Fruit fly (Drosophila melanogaster) whole organism, embryonic: ENCODE data around the gene CG44090.

Experiments
- CG10543 ChIP-seq: fragments of 200-800 bp; sonication (Bioruptor generic); optimal IDR thresholded peaks from 3 replicates; lab custom pipeline; 2017; ENCODE audit warnings: missing biosample characterization, mild to moderate bottlenecking, missing genetic modification characterization, moderate library complexity
- CG11696 ChIP-seq: fragments of 200-800 bp; sonication (Bioruptor generic); IDR thresholded peaks from 2 replicates; pipeline ENCODE4 v1.3.6; 2022; ENCODE audit warnings: missing biosample characterization, missing genetic modification characterization
- CG12219 ChIP-seq: fragments of 200-800 bp; sonication (Bioruptor generic); optimal IDR thresholded peaks from 3 replicates; lab custom pipeline; 2018; ENCODE audit warnings: missing biosample characterization, mild to moderate bottlenecking, missing genetic modification characterization
- CG12299 ChIP-seq: fragments of 200-800 bp; sonication (Bioruptor generic); optimal IDR thresholded peaks from 2 replicates; lab custom pipeline; 2018; ENCODE audit warnings: missing biosample characterization, mild to moderate bottlenecking, missing genetic modification characterization
- CG1233 ChIP-seq: fragments of 200-800 bp; sonication (Bioruptor generic); optimal IDR thresholded peaks from 4 replicates; lab custom pipeline; 2018; ENCODE audit warnings: missing biosample characterization, mild to moderate bottlenecking, missing genetic modification characterization
- CG12942 ChIP-seq: fragments of 200-800 bp; sonication (Bioruptor generic); optimal IDR thresholded peaks from 3 replicates; lab custom pipeline; 2016; ENCODE audit warnings: missing biosample characterization, missing genetic modification characterization
- CG15601 ChIP-seq: fragments of 200-800 bp; sonication (Bioruptor generic); optimal IDR thresholded peaks from 3 replicates; lab custom pipeline; 2019; ENCODE audit warnings: missing biosample characterization, mild to moderate bottlenecking, missing genetic modification characterization, moderate library complexity
- CG16779 ChIP-seq: fragments of 200-800 bp; sonication (Bioruptor generic); IDR thresholded peaks from 2 replicates; pipeline ENCODE4 v1.3.6; 2022; ENCODE audit warnings: missing biosample characterization, missing genetic modification characterization
- CG16813 ChIP-seq: fragments of 200-800 bp; sonication (Bioruptor generic); IDR thresholded peaks from 3 replicates; pipeline ENCODE4 v1.3.6; 2022; ENCODE audit warnings: missing biosample characterization, missing genetic modification characterization; ENCODE audit not compliant: partially characterized antibody
- CG31224 ChIP-seq: fragments of 200-800 bp; sonication (Bioruptor generic); IDR thresholded peaks from 2 replicates; pipeline ENCODE4 v1.3.6; 2022; ENCODE audit warnings: missing biosample characterization, missing genetic modification characterization
- CG32767 ChIP-seq: fragments of 200-800 bp; sonication (Bioruptor generic); IDR thresholded peaks from 2 replicates; pipeline ENCODE4 v1.3.6; 2022; ENCODE audit warnings: missing biosample characterization, missing genetic modification characterization
- CG7372 ChIP-seq: fragments of 200-800 bp; sonication (Bioruptor generic); IDR thresholded peaks from 2 replicates; pipeline ENCODE4 v1.3.6; 2022; ENCODE audit warnings: missing biosample characterization, missing genetic modification characterization
- CG7839 ChIP-seq: fragments of 200-800 bp; sonication (Bioruptor generic); optimal IDR thresholded peaks from 3 replicates; lab custom pipeline; 2018; ENCODE audit warnings: missing biosample characterization, mild to moderate bottlenecking, missing genetic modification characterization, moderate library complexity
- CG7987 ChIP-seq: fragments of 200-800 bp; sonication (Bioruptor generic); optimal IDR thresholded peaks from 2 replicates; lab custom pipeline; 2018; ENCODE audit warnings: missing biosample characterization, mild to moderate bottlenecking, missing genetic modification characterization, moderate library complexity
- CG8281 ChIP-seq: fragments of 200-800 bp; sonication (Bioruptor generic); optimal IDR thresholded peaks from 2 replicates; lab custom pipeline; 2018; ENCODE audit warnings: missing biosample characterization, mild to moderate bottlenecking, missing genetic modification characterization, moderate library complexity
- CG9609 ChIP-seq: fragments of 200-800 bp; sonication (Bioruptor generic); optimal IDR thresholded peaks from 3 replicates; lab custom pipeline; 2016; ENCODE audit warnings: missing biosample characterization, missing genetic modification characterization
- CG9932 ChIP-seq: fragments of 200-800 bp; sonication (Bioruptor generic); IDR thresholded peaks from 2 replicates; pipeline ENCODE4 v1.3.6; 2022; ENCODE audit warnings: missing biosample characterization, missing genetic modification characterization
- Dfd ChIP-seq, 2 experiments: fragments of >200 bp; optimal IDR thresholded peaks; 2 replicates each; lab custom pipeline; 2017; ENCODE audit warnings: missing biosample characterization in 2 of 2, missing genetic modification characterization in 2 of 2
- Fer3 ChIP-seq: fragments of 200-800 bp; sonication (Bioruptor generic); optimal IDR thresholded peaks from 2 replicates; lab custom pipeline; 2018; ENCODE audit warnings: missing biosample characterization, mild to moderate bottlenecking, missing genetic modification characterization, moderate library complexity
- Gug ChIP-seq: fragments of 200-800 bp; sonication (Bioruptor generic); IDR thresholded peaks from 4 replicates; pipeline ENCODE4 v1.3.6; 2022; ENCODE audit warnings: missing biosample characterization, missing genetic modification characterization
- Nf-YC ChIP-seq: fragments of 200-800 bp; optimal IDR thresholded peaks from 3 replicates; lab custom pipeline; 2019; ENCODE audit warnings: missing biosample characterization, mild to moderate bottlenecking, missing genetic modification characterization, moderate library complexity
- Pdp1 ChIP-seq, 2 experiments: fragments of 200-800 bp; sonication (Bioruptor generic); optimal IDR thresholded peaks; 3 replicates each; lab custom pipeline; 2016; ENCODE audit warnings: missing biosample characterization in 2 of 2, missing genetic modification characterization in 2 of 2, mild to moderate bottlenecking in 1 of 2, moderate library complexity in 1 of 2
- Sin3A ChIP-seq: fragments of >200 bp; optimal IDR thresholded peaks from 2 replicates; lab custom pipeline; 2018
- Sox100B ChIP-seq: fragments of 200-800 bp; sonication (Bioruptor generic); optimal IDR thresholded peaks from 3 replicates; lab custom pipeline; 2018; ENCODE audit warnings: missing biosample characterization, mild to moderate bottlenecking, missing genetic modification characterization
- Tbp ChIP-seq: fragments of >200 bp; optimal IDR thresholded peaks from 2 replicates; lab custom pipeline; 2018; ENCODE audit warnings: missing biosample characterization, missing genetic modification characterization
- ato ChIP-seq: fragments of 200-800 bp; sonication (Bioruptor generic); IDR thresholded peaks from 2 replicates; pipeline ENCODE4 v1.3.6; 2022; ENCODE audit warnings: missing biosample characterization, missing genetic modification characterization; ENCODE audit not compliant: partially characterized antibody
- cad ChIP-seq: fragments of >200 bp; optimal IDR thresholded peaks from 2 replicates; lab custom pipeline; 2017; ENCODE audit warnings: missing biosample characterization, missing genetic modification characterization
- dan ChIP-seq: fragments of 200-800 bp; sonication (Bioruptor generic); IDR thresholded peaks from 2 replicates; pipeline ENCODE4 v1.3.6; 2022; ENCODE audit warnings: missing biosample characterization, missing genetic modification characterization
- dm ChIP-seq: fragments of 200-800 bp; sonication (Bioruptor generic); optimal IDR thresholded peaks from 3 replicates; lab custom pipeline; 2016; ENCODE audit warnings: missing biosample characterization, missing genetic modification characterization
- dmrt11E ChIP-seq: fragments of 200-800 bp; sonication (Bioruptor generic); optimal IDR thresholded peaks from 3 replicates; lab custom pipeline; 2018; ENCODE audit warnings: missing biosample characterization, mild to moderate bottlenecking, missing genetic modification characterization, moderate library complexity
- eve ChIP-seq, 2 experiments: fragments of >200 bp; optimal IDR thresholded peaks; 2 replicates each; lab custom pipeline; 2017; ENCODE audit warnings: missing biosample characterization in 2 of 2, missing genetic modification characterization in 2 of 2
- fu2 ChIP-seq: fragments of 200-800 bp; sonication (Bioruptor generic); optimal IDR thresholded peaks from 2 replicates; lab custom pipeline; 2016; ENCODE audit warnings: missing biosample characterization, missing genetic modification characterization
- hkb ChIP-seq, 2 experiments: fragments of 200-800 bp in 1 of 2; fragments of >200 bp in 1 of 2; sonication (Bioruptor generic) in 1 of 2; IDR thresholded peaks in 1 of 2; optimal IDR thresholded peaks in 1 of 2; 2 replicates each; pipeline versions ENCODE4 v1.3.6 to Lab custom; 2017 to 2022; ENCODE audit warnings: missing biosample characterization in 1 of 2, missing genetic modification characterization in 1 of 2
- kay ChIP-seq: fragments of 200-800 bp; sonication (Bioruptor generic); optimal IDR thresholded peaks from 2 replicates; lab custom pipeline; 2016; ENCODE audit warnings: missing biosample characterization, missing genetic modification characterization
- maf-S ChIP-seq: fragments of 200-800 bp; sonication (Bioruptor generic); optimal IDR thresholded peaks from 2 replicates; lab custom pipeline; 2016; ENCODE audit warnings: missing biosample characterization, missing genetic modification characterization
- nmo ChIP-seq: fragments of 200-800 bp; sonication (Bioruptor generic); optimal IDR thresholded peaks from 2 replicates; lab custom pipeline; 2018; ENCODE audit warnings: missing biosample characterization, mild to moderate bottlenecking, missing genetic modification characterization, moderate library complexity
- salm ChIP-seq: fragments of 200-800 bp; sonication (Bioruptor generic); optimal IDR thresholded peaks from 2 replicates; lab custom pipeline; 2018; ENCODE audit warnings: missing biosample characterization, mild to moderate bottlenecking, missing genetic modification characterization
- schlank ChIP-seq: fragments of 200-800 bp; sonication (Bioruptor generic); optimal IDR thresholded peaks from 2 replicates; lab custom pipeline; 2018; ENCODE audit warnings: missing biosample characterization, mild to moderate bottlenecking, missing genetic modification characterization
- sd ChIP-seq: fragments of 200-800 bp; sonication (Bioruptor generic); optimal IDR thresholded peaks from 3 replicates; lab custom pipeline; 2018; ENCODE audit warnings: missing biosample characterization, mild to moderate bottlenecking, missing genetic modification characterization, moderate library complexity
- unc-4 ChIP-seq: fragments of 200-800 bp; sonication (Bioruptor generic); IDR thresholded peaks from 2 replicates; pipeline ENCODE4 v1.3.6; 2022; ENCODE audit warnings: missing biosample characterization, missing genetic modification characterization; ENCODE audit not compliant: partially characterized antibody
- wor ChIP-seq: fragments of 200-800 bp; sonication (Bioruptor generic); IDR thresholded peaks from 2 replicates; pipeline ENCODE4 v1.3.6; 2022; ENCODE audit warnings: missing biosample characterization, missing genetic modification characterization

The CG44090 gene

dm6 chr3R:17410808-17411207 lies 23.4 kb downstream of the CG44090 start, which contains the start of gene CG5863 (continued):
- TF ChIP-seq schlank (tag; lab: Kevin White, UChicago): no peak
- TF ChIP-seq, all 482 proteins: peak for 0

- TF ChIP-seq CG16779 (GFP tag; lab: Robert Waterston, UW): no peak
- TF ChIP-seq CG16813 (GFP tag; lab: Robert Waterston, UW): no peak
- no peak for TF ChIP-seq CG12299 (tag; lab: Kevin White, UChicago)
- TF ChIP-seq CG12219 (GFP tag; lab: Kevin White, UChicago): no peak
- TF ChIP-seq Dfd (GFP tag; optimal IDR thresholded peaks at IDR 0.05; lab: Kevin White, UChicago): no peak
- TF ChIP-seq Sox100B (GFP tag; lab: Kevin White, UChicago): no peak
- TF ChIP-seq CG15601: no peak
- no peak for TF ChIP-seq Tbp
- no peak for TF ChIP-seq CG32767 (GFP tag; lab: Robert Waterston, UW)
- TF ChIP-seq fu2 (GFP tag; lab: Kevin White, UChicago): no peak
- no peak for TF ChIP-seq CG7839 (tag; lab: Kevin White, UChicago)
- TF ChIP-seq, all 482 proteins: peak for 0
These were observed 24.9 kb downstream of the CG44090 start, which contains the start of gene CG5860 for dm6 chr3R:17409319-17409718. Gene CG5860, plus strand, starts transcription at chr3R:17409619.

- no peak for TF ChIP-seq CG31224
- TF ChIP-seq nmo: no peak
- no peak for TF ChIP-seq CG12942 (GFP tag; lab: Kevin White, UChicago)
- no peak for TF ChIP-seq CG11696 (GFP tag; lab: Robert Waterston, UW)
- TF ChIP-seq CG9932: no peak
- TF ChIP-seq eve (GFP tag; optimal IDR thresholded peaks at IDR 0.05; lab: Kevin White, UChicago): no peak
- TF ChIP-seq CG7987: no peak
- no peak for TF ChIP-seq wor (GFP tag; lab: Robert Waterston, UW)
- no peak for TF ChIP-seq Fer3 (tag; lab: Kevin White, UChicago)
- TF ChIP-seq salm: no peak
- TF ChIP-seq Gug: no peak
- TF ChIP-seq ato: no peak
These were observed 26.7 kb downstream of the CG44090 start, which contains the start of gene CG17283 for dm6 chr3R:17407576-17407975. Gene CG17283, plus strand, starts transcription at chr3R:17407876.

- no peak for TF ChIP-seq dmrt11E (tag; lab: Kevin White, UChicago)
- TF ChIP-seq unc-4 (GFP tag; lab: Robert Waterston, UW): no peak
- TF ChIP-seq CG1233 (GFP tag; lab: Kevin White, UChicago): no peak
- TF ChIP-seq Nf-YC (tag; lab: Kevin White, UChicago): no peak
- no peak for TF ChIP-seq kay
- no peak for TF ChIP-seq sd
- TF ChIP-seq maf-S (GFP tag; lab: Kevin White, UChicago): no peak
- TF ChIP-seq Sin3A (lab: Kevin White, UChicago): no peak
- no peak for TF ChIP-seq cad (GFP tag; lab: Kevin White, UChicago)
- TF ChIP-seq CG8281 (tag; lab: Kevin White, UChicago): no peak
- TF ChIP-seq hkb (optimal IDR thresholded peaks at IDR 0.05; lab: Kevin White, UChicago): no peak
- TF ChIP-seq hkb (GFP tag; IDR thresholded peaks at IDR 0.05; lab: Robert Waterston, UW): no peak
- TF ChIP-seq CG10543 (GFP tag; lab: Kevin White, UChicago): no peak
- TF ChIP-seq dm (GFP tag; lab: Kevin White, UChicago): no peak
- TF ChIP-seq CG7372 (GFP tag; lab: Robert Waterston, UW): no peak
- no peak for TF ChIP-seq dan
- no peak for TF ChIP-seq CG9609 (GFP tag; lab: Kevin White, UChicago)
- TF ChIP-seq Pdp1 (GFP tag; optimal IDR thresholded peaks at IDR 0.05; lab: Kevin White, UChicago): no peak
- TF ChIP-seq CG12219 (GFP tag; lab: Kevin White, UChicago): no peak
These were observed 27.8 kb downstream of the CG44090 start, which contains the start of the genes CG42824 and CG42798 for dm6 chr3R:17406411-17406810. Gene CG42824, minus strand, starts transcription at chr3R:17406511. Gene CG42798, plus strand, starts transcription at chr3R:17406678.
